Worm (Caenorhabditis elegans): Measurements from ENCODE around the gene F58E6.13.
A peak's percentile ranks its signal among the peaks of the same experiment; 100 is the strongest.

Gene F58E6.13

DNA sequence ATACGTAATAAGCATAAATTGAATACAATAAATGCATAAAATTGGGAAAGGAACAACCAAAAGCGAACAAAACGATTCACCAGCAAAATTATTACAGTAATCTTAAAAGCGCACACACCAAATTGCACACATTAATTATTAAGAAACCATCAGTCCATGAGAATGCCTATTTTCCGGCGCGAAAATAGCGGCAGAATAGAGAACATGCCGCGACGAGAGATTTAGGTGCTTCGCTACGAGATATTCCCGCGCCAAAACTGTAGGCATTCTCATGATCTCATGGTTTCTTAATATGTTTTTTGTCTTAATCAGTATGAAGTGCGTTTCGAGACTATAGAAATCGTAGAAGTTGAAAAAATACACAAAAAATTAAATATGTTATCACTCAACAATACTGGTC lies 39.2 kb downstream of the F58E6.13 start:
- peak; percentile 50; the same call in 1 of the 2 replicates for TF ChIP-seq ceh-91 (GFP tag; IDR thresholded peaks at IDR 0.05)
- TF ChIP-seq mxl-1 (tag; optimal IDR thresholded peaks at IDR 0.05), result no peak
- TF ChIP-seq hlh-26 (GFP tag; conservative IDR thresholded peaks at IDR 0.05), result no peak
- TF ChIP-seq nhr-90 (tag; optimal IDR thresholded peaks at IDR 0.05), result no peak
- no peak for TF ChIP-seq ztf-22 (GFP tag; optimal IDR thresholded peaks at IDR 0.05)
- TF ChIP-seq zim-3 (tag; optimal IDR thresholded peaks at IDR 0.05), result no peak
- no peak for TF ChIP-seq sptf-2 (GFP tag; optimal IDR thresholded peaks at IDR 0.05)
- TF ChIP-seq cebp-2 (GFP tag; IDR thresholded peaks at IDR 0.05), result no peak
- no peak for TF ChIP-seq F57A8.1 (GFP tag; optimal IDR thresholded peaks at IDR 0.05)
- TF ChIP-seq unc-130 (GFP tag; optimal IDR thresholded peaks at IDR 0.05), result no peak
- peak; percentile 21 for TF ChIP-seq dpl-1 (GFP tag; optimal IDR thresholded peaks at IDR 0.05)
- 0 out of 2 replicates have a peak, but pooled peaks have one; percentile 21 for TF ChIP-seq madf-8 (GFP tag; conservative IDR thresholded peaks at IDR 0.05)
- no peak for TF ChIP-seq unc-62 (GFP tag; optimal IDR thresholded peaks at IDR 0.05)
- peak; percentile 6; the same call in 1 of the 2 replicates for TF ChIP-seq F33H1.4 (GFP tag; IDR thresholded peaks at IDR 0.05)
- no peak for TF ChIP-seq rpc-1 (optimal IDR thresholded peaks at IDR 0.05)
- no peak for TF ChIP-seq rpc-1 (tag; optimal IDR thresholded peaks at IDR 0.05)
- TF ChIP-seq lsl-1 (GFP tag; optimal IDR thresholded peaks at IDR 0.05), result peak; percentile 45
- peak; percentile 49 for TF ChIP-seq xnd-1 (tag; optimal IDR thresholded peaks at IDR 0.05)
- TF ChIP-seq ceh-40 (GFP tag; IDR thresholded peaks at IDR 0.05), result no peak
- no peak for TF ChIP-seq lin-26 (GFP tag; IDR thresholded peaks at IDR 0.05)
- peak; percentile 82 for TF ChIP-seq madf-6 (GFP tag; IDR thresholded peaks at IDR 0.05)
- no peak for TF ChIP-seq rec-8 (tag; optimal IDR thresholded peaks at IDR 0.05)
- TF ChIP-seq hsf-1 (GFP tag; IDR thresholded peaks at IDR 0.05), result no peak
- no peak for TF ChIP-seq snpc-3.4 (tag; optimal IDR thresholded peaks at IDR 0.05)
- no peak for TF ChIP-seq ztf-28 (GFP tag; IDR thresholded peaks at IDR 0.05)
- no peak for TF ChIP-seq snpc-4 (GFP tag; optimal IDR thresholded peaks at IDR 0.05)
- TF ChIP-seq snpc-4 (tag; optimal IDR thresholded peaks at IDR 0.05), result no peak
- no peak for TF ChIP-seq bed-1 (GFP tag; IDR thresholded peaks at IDR 0.05)
- TF ChIP-seq B0261.1 (tag; optimal IDR thresholded peaks at IDR 0.05), result no peak
- no peak for TF ChIP-seq egrh-3 (GFP tag; IDR thresholded peaks at IDR 0.05)
- TF ChIP-seq let-526 (GFP tag; IDR thresholded peaks at IDR 0.05), result no peak
- TF ChIP-seq C17E4.6 (GFP tag; IDR thresholded peaks at IDR 0.05), result no peak
- TF ChIP-seq ama-1 (optimal IDR thresholded peaks at IDR 0.05), result no peak
- no peak for TF ChIP-seq ama-1 (GFP tag; optimal IDR thresholded peaks at IDR 0.05)
- TF ChIP-seq fkh-3 (tag; optimal IDR thresholded peaks at IDR 0.05), result no peak
- peak; percentile 56 for TF ChIP-seq efl-1 (GFP tag; optimal IDR thresholded peaks at IDR 0.05)

- peak; percentile 29; the same call in 1 of the 2 replicates for TF ChIP-seq madf-6 (GFP tag; IDR thresholded peaks at IDR 0.05)
- no peak for TF ChIP-seq hrde-1 (tag; optimal IDR thresholded peaks at IDR 0.05; ENCODE audit: borderline replicate concordance)
- no peak for TF ChIP-seq madf-10 (tag; optimal IDR thresholded peaks at IDR 0.05)
- no peak for TF ChIP-seq snpc-1.3 (tag; optimal IDR thresholded peaks at IDR 0.05; ENCODE audit: insufficient read depth)
- peak in 1 of 2 experiments; percentile 12 for TF ChIP-seq rec-8 (tag; optimal IDR thresholded peaks at IDR 0.05)
- TF ChIP-seq F52B5.7 (tag; optimal IDR thresholded peaks at IDR 0.05), result peak; percentile 53
- 0 out of 2 replicates have a peak, but pooled peaks have one; percentile 19 for TF ChIP-seq pbrm-1 (GFP tag; IDR thresholded peaks at IDR 0.05)
- peak; percentile 52 for TF ChIP-seq zim-3 (tag; optimal IDR thresholded peaks at IDR 0.05)
- peak; percentile 13 for TF ChIP-seq F10E7.11 (tag; optimal IDR thresholded peaks at IDR 0.05)
- peak; percentile 41 for TF ChIP-seq attf-5 (GFP tag; optimal IDR thresholded peaks at IDR 0.05)
- no peak for TF ChIP-seq cebp-2 (GFP tag; IDR thresholded peaks at IDR 0.05)
- TF ChIP-seq tbp1 (GFP tag; optimal IDR thresholded peaks at IDR 0.05), result peak; percentile 14
- TF ChIP-seq B0035.1 (tag; optimal IDR thresholded peaks at IDR 0.05), result peak; percentile 3
- TF ChIP-seq egl-44 (GFP tag; IDR thresholded peaks at IDR 0.05), result no peak
- TF ChIP-seq nfya-2 (GFP tag; IDR thresholded peaks at IDR 0.05), result no peak
- TF ChIP-seq tbx-9 (tag; optimal IDR thresholded peaks at IDR 0.05; ENCODE audit: borderline replicate concordance), result no peak
- TF ChIP-seq snpc-4 (GFP tag; optimal IDR thresholded peaks at IDR 0.05), result peak; percentile 33
- TF ChIP-seq snpc-4 (tag; optimal IDR thresholded peaks at IDR 0.05), result no peak
- TF ChIP-seq ztf-3 (GFP tag; optimal IDR thresholded peaks at IDR 0.05), result peak; percentile 8
These were observed 41.7 kb downstream of the F58E6.13 start, which contains the start of gene F46B6.6 for ce11 chrV:9786721-9787131. TSS of gene F46B6.6 (minus strand) at chrV:9786868.

All from whole organism, young adult.